Worm (Caenorhabditis elegans) whole organism, L3 larva: ENCODE measurements around the gene ZC449.1.
A peak's percentile ranks its signal among the peaks of the same experiment; 100 is the strongest.

Experiments used
- ZK546.5 ChIP-seq: sonication (generic microtip); optimal IDR thresholded peaks from 2 replicates; lab custom pipeline; 2017; ENCODE audit warnings: missing biosample characterization, missing genetic modification characterization
- ceh-82 ChIP-seq: fragments of 150-350 bp; optimal IDR thresholded peaks from 2 replicates; lab custom pipeline; 2014; ENCODE audit warnings: missing biosample characterization, missing genetic modification characterization
- elt-1 ChIP-seq: fragments of 150-350 bp; optimal IDR thresholded peaks from 2 replicates; lab custom pipeline; 2014; ENCODE audit warnings: missing biosample characterization, missing genetic modification characterization
- elt-2 ChIP-seq: sonication (generic microtip); optimal IDR thresholded peaks from 2 replicates; lab custom pipeline; 2016; ENCODE audit warnings: missing genetic modification reagents, mild to moderate bottlenecking, missing genetic modification characterization, missing compliant biosample characterization
- elt-3 ChIP-seq, 3 experiments: fragments of 150-350 bp in 1 of 3; sonication (generic microtip) in 2 of 3; optimal IDR thresholded peaks; 2 replicates in 2 of 3; 4 replicates in 1 of 3; lab custom pipeline; 2014 to 2017; ENCODE audit warnings: missing biosample characterization in 3 of 3, missing genetic modification characterization in 3 of 3
- hmg-11 ChIP-seq: sonication (generic microtip); optimal IDR thresholded peaks from 2 replicates; lab custom pipeline; 2016; ENCODE audit warnings: missing genetic modification characterization, missing compliant biosample characterization
- lin-15B ChIP-seq: fragments of 150-350 bp; optimal IDR thresholded peaks from 2 replicates; lab custom pipeline; 2014; ENCODE audit warnings: missing biosample characterization, missing genetic modification characterization
- mml-1 ChIP-seq: fragments of 150-350 bp; sonication (generic microtip); optimal IDR thresholded peaks from 3 replicates; lab custom pipeline; 2014; ENCODE audit warnings: missing biosample characterization, missing genetic modification characterization
- nfya-1 ChIP-seq: sonication (generic microtip); optimal IDR thresholded peaks from 2 replicates; lab custom pipeline; 2017; ENCODE audit warnings: missing genetic modification characterization, mild to moderate bottlenecking, missing compliant biosample characterization, antibody characterized with exemption, moderate library complexity; ENCODE audit not compliant: insufficient read depth
- nhr-23 ChIP-seq: fragments of 150-350 bp; optimal IDR thresholded peaks from 2 replicates; lab custom pipeline; 2014; ENCODE audit warnings: missing biosample characterization, missing genetic modification reagents, missing genetic modification characterization
- nhr-237 ChIP-seq: fragments of 150-350 bp; optimal IDR thresholded peaks from 2 replicates; lab custom pipeline; 2014; ENCODE audit warnings: missing biosample characterization, missing genetic modification characterization
- nhr-25 ChIP-seq: sonication (generic microtip); optimal IDR thresholded peaks from 2 replicates; lab custom pipeline; 2017; ENCODE audit warnings: missing biosample characterization, missing genetic modification characterization
- nhr-77 ChIP-seq: fragments of 150-350 bp; optimal IDR thresholded peaks from 2 replicates; lab custom pipeline; 2014; ENCODE audit warnings: missing biosample characterization, missing genetic modification characterization
- skn-1 ChIP-seq: fragments of 150-350 bp; optimal IDR thresholded peaks from 2 replicates; lab custom pipeline; 2014; ENCODE audit warnings: missing biosample characterization, missing genetic modification characterization
- unc-39 ChIP-seq: sonication (generic microtip); optimal IDR thresholded peaks from 4 replicates; lab custom pipeline; 2017; ENCODE audit warnings: missing biosample characterization, missing genetic modification characterization
- zag-1 ChIP-seq: fragments of 150-350 bp; optimal IDR thresholded peaks from 2 replicates; lab custom pipeline; 2014; ENCODE audit warnings: missing biosample characterization, missing genetic modification characterization

The ZC449.1 gene

ce11 chrX:5071025-5071424, 46.8 kb downstream of the ZC449.1 start:
- TF ChIP-seq elt-1 (tag; lab: Kevin White, UChicago): no peak
- no peak for TF ChIP-seq hmg-11 (tag; lab: Kevin White, UChicago)
- no peak for TF ChIP-seq nfya-1 (tag; lab: Kevin White, UChicago)
- no peak for TF ChIP-seq nhr-237
- no peak for TF ChIP-seq ZK546.5 (tag; lab: Kevin White, UChicago)
- no peak for TF ChIP-seq mml-1 (tag; lab: Kevin White, UChicago)
- no peak for TF ChIP-seq lin-15B (tag; lab: Kevin White, UChicago)
- no peak for TF ChIP-seq elt-2 (tag; lab: Kevin White, UChicago)

ce11 chrX:5073895-5074294, 49.7 kb downstream of the ZC449.1 start:
- TF ChIP-seq zag-1 (tag; lab: Kevin White, UChicago): no peak
- TF ChIP-seq skn-1 (tag; lab: Kevin White, UChicago): no peak
- no peak for TF ChIP-seq elt-3 (tag; optimal IDR thresholded peaks at IDR 0.05; lab: Kevin White, UChicago)
- TF ChIP-seq unc-39: no peak
- no peak for TF ChIP-seq nhr-23 (tag; lab: Kevin White, UChicago)
- TF ChIP-seq nhr-77 (tag; lab: Kevin White, UChicago): no peak

ce11 chrX:5075538-5075937, 51.3 kb downstream of the ZC449.1 start:
- TF ChIP-seq nhr-25 (tag; lab: Kevin White, UChicago) (peak; percentile 58), ceh-82 (tag; lab: Kevin White, UChicago) (no peak)
